Fruit fly (Drosophila melanogaster): Measurements from ENCODE around the gene Ir94f.

DNA sequence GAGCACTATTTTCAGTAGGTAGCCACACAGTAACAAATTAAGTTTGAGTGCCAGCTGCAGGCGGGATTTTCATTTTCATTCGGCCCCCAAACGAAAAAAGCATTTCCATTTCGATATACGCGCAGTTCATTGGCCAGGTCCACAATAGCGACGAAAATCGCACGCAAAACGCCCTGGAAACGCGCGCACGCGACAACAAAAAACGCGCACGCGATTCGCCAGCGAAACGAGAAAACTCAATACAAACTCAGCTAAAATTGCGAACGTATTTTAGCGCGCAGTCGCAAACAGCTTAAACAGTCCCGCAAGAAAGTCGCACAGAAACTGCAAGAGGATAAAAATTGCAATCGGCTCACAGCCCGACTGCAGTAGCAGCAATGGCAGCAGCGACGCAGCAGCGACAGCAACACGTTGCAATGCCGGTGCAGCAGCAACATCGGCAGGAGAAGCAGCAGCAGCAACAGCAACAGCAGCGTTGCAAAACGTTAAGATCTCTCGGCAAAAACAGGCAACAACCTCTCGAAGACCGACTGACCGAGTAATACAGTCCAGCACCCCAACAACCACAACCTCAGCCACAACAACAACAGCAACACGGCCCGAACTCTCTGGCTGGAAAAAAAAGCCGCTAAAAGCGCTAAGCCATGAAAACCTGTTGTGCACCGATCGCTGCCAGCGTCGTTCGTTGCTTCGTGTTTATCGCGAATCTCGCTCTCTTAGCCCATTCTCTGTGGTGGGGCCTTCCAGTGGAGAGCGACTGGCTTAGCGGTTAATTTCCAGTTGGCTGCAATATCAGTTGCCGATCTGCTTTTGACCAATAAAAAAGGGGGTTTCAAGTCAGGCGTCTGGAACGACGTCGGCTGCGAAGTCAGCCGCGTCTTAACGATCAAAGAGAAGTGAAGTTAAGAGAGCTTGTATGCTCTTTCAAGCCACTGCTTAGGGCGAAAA lies 9.4 kb upstream of the Ir94f start, which contains the start of gene CG4374:
- no peak for TF ChIP-seq Pif1A (GFP tag; optimal IDR thresholded peaks at IDR 0.05)
- TF ChIP-seq CG13204 (GFP tag; optimal IDR thresholded peaks at IDR 0.05): peak; percentile 47
- no peak for TF ChIP-seq CG9948 (tag; optimal IDR thresholded peaks at IDR 0.05)
- TF ChIP-seq gl (tag; optimal IDR thresholded peaks at IDR 0.05): no peak
- TF ChIP-seq CG32121 (GFP tag; IDR thresholded peaks at IDR 0.05): no peak
- no peak for TF ChIP-seq rn (GFP tag; IDR thresholded peaks at IDR 0.05)
- no peak for TF ChIP-seq CG10348 (GFP tag; IDR thresholded peaks at IDR 0.05)
- TF ChIP-seq CG12605 (GFP tag; IDR thresholded peaks at IDR 0.05): no peak
- no peak for TF ChIP-seq fd96Ca (GFP tag; IDR thresholded peaks at IDR 0.05)
- no peak for TF ChIP-seq CG8301 (tag; optimal IDR thresholded peaks at IDR 0.05)
- no peak for TF ChIP-seq CG17806 (tag; optimal IDR thresholded peaks at IDR 0.05)
- TF ChIP-seq Ets98B (GFP tag; IDR thresholded peaks at IDR 0.05): no peak
